Worm (Caenorhabditis elegans): ENCODE measurements around the gene sax-7.

The sax-7 gene

DNA sequence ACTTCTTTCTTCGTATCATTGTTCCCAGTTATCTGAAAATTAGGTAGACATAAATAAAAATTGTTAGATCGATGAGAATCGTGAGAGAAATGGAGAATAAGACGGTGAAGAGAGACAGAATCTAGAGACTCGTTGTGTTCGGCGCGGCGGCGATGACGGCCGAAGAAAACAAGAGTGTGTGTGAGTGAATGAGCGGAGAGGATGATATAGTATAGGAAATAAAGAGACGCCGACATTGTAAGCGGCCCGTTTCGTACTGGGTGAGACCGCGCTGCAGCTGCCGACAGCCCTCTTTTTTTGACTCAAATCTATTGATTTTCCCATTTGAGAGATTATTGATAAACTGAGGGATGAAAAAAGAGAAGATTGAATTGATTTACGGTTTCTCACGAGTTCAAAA is 49.7 kb downstream of the sax-7 start, which contains the start of gene Y42H9AR.4 (continued):
- no peak for TF ChIP-seq ZK546.5 (tag; optimal IDR thresholded peaks at IDR 0.05)
- TF ChIP-seq sdz-12 (GFP tag; optimal IDR thresholded peaks at IDR 0.05), result no peak
- peak; percentile 53 for TF ChIP-seq nhr-28 (tag; optimal IDR thresholded peaks at IDR 0.05)
- no peak for TF ChIP-seq jun-1 (tag; optimal IDR thresholded peaks at IDR 0.05)
- peak; percentile 29 for TF ChIP-seq rbr-2 (tag; optimal IDR thresholded peaks at IDR 0.05)
- no peak for TF ChIP-seq nhr-11 (tag; optimal IDR thresholded peaks at IDR 0.05)
- peak in 1 of 2 experiments; percentile 28 for TF ChIP-seq daf-16 (GFP tag; optimal IDR thresholded peaks at IDR 0.05)
- TF ChIP-seq daf-16 (tag; optimal IDR thresholded peaks at IDR 0.05), result peak; percentile 65
- no peak for TF ChIP-seq dmd-6 (GFP tag; IDR thresholded peaks at IDR 0.05)
- peak; percentile 65 for TF ChIP-seq mxl-3 (GFP tag; optimal IDR thresholded peaks at IDR 0.05)
- peak in 1 of 2 experiments; percentile 66 for TF ChIP-seq unc-62 (GFP tag; optimal IDR thresholded peaks at IDR 0.05 in 1 of 2)
- TF ChIP-seq unc-62 (tag; optimal IDR thresholded peaks at IDR 0.05), result no peak
- TF ChIP-seq lir-3 (tag; optimal IDR thresholded peaks at IDR 0.05), result no peak
- TF ChIP-seq arid-1 (GFP tag; conservative IDR thresholded peaks at IDR 0.05), result 0 out of 2 replicates have a peak, but pooled peaks have one; percentile 4
- TF ChIP-seq lin-29 (GFP tag; IDR thresholded peaks at IDR 0.05), result no peak
- no peak for TF ChIP-seq ceh-32 (tag; optimal IDR thresholded peaks at IDR 0.05; ENCODE audit: poor library complexity)
- TF ChIP-seq ces-1 (GFP tag; optimal IDR thresholded peaks at IDR 0.05), result no peak
- no peak for TF ChIP-seq zip-11 (GFP tag; IDR thresholded peaks at IDR 0.05)
- TF ChIP-seq dpl-1 (GFP tag; optimal IDR thresholded peaks at IDR 0.05), result no peak
- no peak for TF ChIP-seq aly-2 (tag; optimal IDR thresholded peaks at IDR 0.05)

DNA sequence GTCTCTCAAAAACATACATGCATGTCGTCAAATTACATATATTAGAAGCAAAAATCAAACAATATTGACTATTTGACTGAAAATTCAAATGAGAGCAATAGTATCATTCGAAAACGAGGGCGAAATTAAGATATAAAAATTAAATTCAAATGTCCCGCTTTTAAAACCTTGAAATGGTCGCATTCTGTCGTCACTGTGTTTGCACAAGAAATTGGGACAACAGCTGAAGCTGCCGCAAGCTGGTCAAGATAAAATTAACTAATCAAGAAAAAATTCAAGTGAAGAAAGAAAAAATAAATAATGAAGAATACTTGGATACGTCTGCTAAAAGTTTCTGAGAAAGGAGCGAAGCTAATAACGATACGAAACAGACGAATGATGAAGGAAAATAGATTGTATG is 50.2 kb downstream of the sax-7 start:
- TF ChIP-seq dpl-1 (GFP tag; optimal IDR thresholded peaks at IDR 0.05) (peak; percentile 51), ctbp-1 (GFP tag; IDR thresholded peaks at IDR 0.05) (no peak), F26F4.8 (GFP tag; conservative IDR thresholded peaks at IDR 0.05) (no peak), unc-130 (GFP tag; optimal IDR thresholded peaks at IDR 0.05) (no peak), nhr-11 (tag; optimal IDR thresholded peaks at IDR 0.05) (no peak), ces-1 (GFP tag; optimal IDR thresholded peaks at IDR 0.05) (no peak), ceh-62 (tag; optimal IDR thresholded peaks at IDR 0.05) (no peak), cey-2 (tag; optimal IDR thresholded peaks at IDR 0.05; ENCODE audit: borderline replicate concordance, insufficient read depth) (no peak), attf-4 (tag; optimal IDR thresholded peaks at IDR 0.05) (no peak), lin-29 (GFP tag; IDR thresholded peaks at IDR 0.05) (no peak), skn-1 (tag; optimal IDR thresholded peaks at IDR 0.05) (no peak), zip-2 (tag; optimal IDR thresholded peaks at IDR 0.05) (no peak), jun-1 (tag; optimal IDR thresholded peaks at IDR 0.05) (no peak), daf-16 (GFP tag; optimal IDR thresholded peaks at IDR 0.05) (no peak), daf-16 (tag; optimal IDR thresholded peaks at IDR 0.05) (peak; percentile 1), mes-2 (tag; optimal IDR thresholded peaks at IDR 0.05; ENCODE audit: poor library complexity, severe bottlenecking) (peak; percentile 24)

ce11 chrIV:8113161-8113560 is 50.7 kb downstream of the sax-7 start, which contains the start of gene Y42H9AR.1:
Gene Y42H9AR.1, plus strand, starts transcription at chrIV:8113393.
- TF ChIP-seq mes-2 (tag; optimal IDR thresholded peaks at IDR 0.05; ENCODE audit: poor library complexity, severe bottlenecking), result peak; percentile 24
- TF ChIP-seq hmg-1.1 (GFP tag; IDR thresholded peaks at IDR 0.05), result 0 out of 2 replicates have a peak, but pooled peaks have one; percentile 3
- no peak for TF ChIP-seq T26A8.4 (GFP tag; IDR thresholded peaks at IDR 0.05)
- TF ChIP-seq hlh-30 (tag; optimal IDR thresholded peaks at IDR 0.05; ENCODE audit: insufficient read depth), result peak; percentile 64
- TF ChIP-seq dpl-1 (GFP tag; optimal IDR thresholded peaks at IDR 0.05), result peak; percentile 52
- TF ChIP-seq nhr-77 (tag; optimal IDR thresholded peaks at IDR 0.05), result no peak
- peak; percentile 40 for TF ChIP-seq T20F7.1 (GFP tag; optimal IDR thresholded peaks at IDR 0.05)
- TF ChIP-seq mdl-1 (tag; optimal IDR thresholded peaks at IDR 0.05), result peak in 1 of 2 experiments; percentile 57
- TF ChIP-seq lsy-2 (tag; optimal IDR thresholded peaks at IDR 0.05), result peak in 1 of 2 experiments; percentile 37

DNA sequence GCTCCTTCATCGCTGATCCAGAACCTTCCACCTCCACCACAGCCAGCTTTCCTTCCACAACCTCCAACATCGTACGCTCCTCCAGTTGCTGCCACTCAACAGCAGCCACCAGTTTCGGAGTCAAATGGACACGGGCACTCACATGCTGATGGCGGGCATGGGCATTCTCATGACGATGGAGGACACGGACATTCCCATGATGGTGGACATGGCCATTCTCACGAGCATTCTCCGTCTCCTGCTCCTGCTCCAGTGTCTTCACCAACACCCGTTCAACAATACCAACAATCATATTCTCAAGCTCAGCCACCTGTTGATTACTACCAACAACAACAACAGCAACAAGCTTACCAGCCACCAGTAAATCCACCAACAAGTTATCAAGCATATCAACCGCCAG is 52.1 kb downstream of the sax-7 start:
- TF ChIP-seq ceh-62 (tag; optimal IDR thresholded peaks at IDR 0.05) (no peak), unc-62 (GFP tag; optimal IDR thresholded peaks at IDR 0.05 in 1 of 2) (peak in 1 of 2 experiments; percentile 94), unc-62 (tag; optimal IDR thresholded peaks at IDR 0.05) (no peak)
